Worm (Caenorhabditis elegans) whole organism, L4 larva: ENCODE measurements around the gene slc-25A18.2.

Source experiments
- Y48G9A.11 ChIP-seq: fragments of 200-800 bp; sonication (Bioruptor generic); IDR thresholded peaks from 2 replicates; pipeline ENCODE4 v1.3.6; 2022; ENCODE audit warnings: missing genetic modification reagents, missing genetic modification characterization, missing compliant biosample characterization
- Y5F2A.4 ChIP-seq: fragments of 200-800 bp; sonication (Bioruptor generic); optimal IDR thresholded peaks from 2 replicates; lab custom pipeline; 2018; ENCODE audit warnings: mild to moderate bottlenecking, missing genetic modification characterization, missing compliant biosample characterization
- aha-1 ChIP-seq: fragments of 150-350 bp; peaks from one replicate; lab custom pipeline; 2014; ENCODE audit warnings: missing biosample characterization, missing genetic modification characterization
- ceh-62 ChIP-seq: sonication (generic microtip); optimal IDR thresholded peaks from 2 replicates; lab custom pipeline; 2017; ENCODE audit warnings: missing biosample characterization, missing genetic modification characterization
- ctbp-1 ChIP-seq: fragments of 200-800 bp; sonication (Bioruptor generic); IDR thresholded peaks from 2 replicates; pipeline ENCODE4 v1.3.6; 2022; ENCODE audit warnings: missing genetic modification reagents, missing genetic modification characterization, missing compliant biosample characterization
- daf-16 ChIP-seq, 3 experiments: sonication (generic microtip); optimal IDR thresholded peaks; 2 replicates each; lab custom pipeline; 2016 to 2017; ENCODE audit warnings: missing genetic modification characterization in 3 of 3, missing genetic modification reagents in 3 of 3, mild to moderate bottlenecking in 2 of 3, missing compliant biosample characterization in 2 of 3, missing biosample characterization in 1 of 3, moderate library complexity in 1 of 3
- daf-8 ChIP-seq: fragments of 200-800 bp; sonication (Bioruptor generic); IDR thresholded peaks from 2 replicates; pipeline ENCODE4 v1.3.6; 2022; ENCODE audit warnings: missing genetic modification characterization, missing compliant biosample characterization
- dmd-6 ChIP-seq: fragments of 200-800 bp; sonication (Bioruptor generic); IDR thresholded peaks from 2 replicates; pipeline ENCODE4 v1.3.6; 2022; ENCODE audit warnings: missing genetic modification reagents, missing genetic modification characterization, missing compliant biosample characterization
- dmd-8 ChIP-seq: fragments of 200-800 bp; sonication (Bioruptor generic); IDR thresholded peaks from 2 replicates; pipeline ENCODE4 v1.3.6; 2022; ENCODE audit warnings: missing genetic modification characterization, missing compliant biosample characterization
- dmd-9 ChIP-seq: fragments of 200-800 bp; sonication (Bioruptor generic); IDR thresholded peaks from 2 replicates; pipeline ENCODE4 v1.3.6; 2022; ENCODE audit warnings: missing genetic modification reagents, missing genetic modification characterization, missing compliant biosample characterization
- dpl-1 ChIP-seq: fragments of 150-350 bp; optimal IDR thresholded peaks from 2 replicates; lab custom pipeline; 2014; ENCODE audit warnings: missing biosample characterization, missing genetic modification reagents, missing genetic modification characterization
- dve-1 ChIP-seq: sonication (generic microtip); optimal IDR thresholded peaks from 2 replicates; lab custom pipeline; 2017; ENCODE audit warnings: antibody characterized with exemption, mild to moderate bottlenecking, missing genetic modification characterization, missing compliant biosample characterization; ENCODE audit not compliant: insufficient read depth
- egl-27 ChIP-seq: sonication (generic microtip); optimal IDR thresholded peaks from 3 replicates; lab custom pipeline; 2017; ENCODE audit warnings: missing biosample characterization, missing genetic modification reagents, missing genetic modification characterization
- hlh-11 ChIP-seq: fragments of 200-800 bp; sonication (Bioruptor generic); optimal IDR thresholded peaks from 2 replicates; lab custom pipeline; 2018; ENCODE audit warnings: mild to moderate bottlenecking, missing genetic modification characterization, missing compliant biosample characterization
- hlh-30 ChIP-seq: sonication (generic microtip); optimal IDR thresholded peaks from 2 replicates; lab custom pipeline; 2017; ENCODE audit warnings: antibody characterized with exemption, mild to moderate bottlenecking, missing genetic modification characterization, missing compliant biosample characterization; ENCODE audit not compliant: insufficient read depth
- lin-13 ChIP-seq: fragments of 150-350 bp; optimal IDR thresholded peaks from 2 replicates; lab custom pipeline; 2014; ENCODE audit warnings: missing biosample characterization, missing genetic modification reagents, missing genetic modification characterization
- lin-15B ChIP-seq: fragments of 150-350 bp; sonication (generic microtip); optimal IDR thresholded peaks from 3 replicates; lab custom pipeline; 2014; ENCODE audit warnings: missing biosample characterization, missing genetic modification characterization
- lir-3 ChIP-seq: sonication (generic microtip); optimal IDR thresholded peaks from 2 replicates; lab custom pipeline; 2016; ENCODE audit warnings: mild to moderate bottlenecking, missing genetic modification characterization, missing compliant biosample characterization
- lsy-2 ChIP-seq, 2 experiments: fragments of 150-350 bp in 1 of 2; sonication (generic microtip) in 1 of 2; optimal IDR thresholded peaks; 2 replicates each; lab custom pipeline; 2014 to 2017; ENCODE audit warnings: missing biosample characterization in 2 of 2, missing genetic modification characterization in 2 of 2
- madf-9 ChIP-seq: fragments of 200-800 bp; sonication (Bioruptor generic); conservative IDR thresholded peaks from 2 replicates; pipeline ENCODE4 v1.3.6; 2022; ENCODE audit warnings: missing genetic modification reagents, missing genetic modification characterization, missing compliant biosample characterization
- mep-1 ChIP-seq: fragments of 150-350 bp; sonication (generic microtip); optimal IDR thresholded peaks from 3 replicates; lab custom pipeline; 2014; ENCODE audit warnings: missing biosample characterization, missing genetic modification characterization
- nhr-102 ChIP-seq: sonication (generic microtip); optimal IDR thresholded peaks from 2 replicates; lab custom pipeline; 2016; ENCODE audit warnings: mild to moderate bottlenecking, missing genetic modification characterization, moderate library complexity, missing compliant biosample characterization
- nhr-28 ChIP-seq: fragments of 150-350 bp; optimal IDR thresholded peaks from 2 replicates; lab custom pipeline; 2014; ENCODE audit warnings: missing biosample characterization, missing genetic modification characterization
- nhr-48 ChIP-seq: sonication (generic microtip); optimal IDR thresholded peaks from 2 replicates; lab custom pipeline; 2016; ENCODE audit warnings: mild to moderate bottlenecking, missing genetic modification characterization, missing compliant biosample characterization
- php-3 ChIP-seq: fragments of 200-800 bp; sonication (Bioruptor generic); IDR thresholded peaks from 2 replicates; pipeline ENCODE4 v1.3.6; 2022; ENCODE audit warnings: missing genetic modification reagents, missing genetic modification characterization, missing compliant biosample characterization
- pqm-1 ChIP-seq: sonication (generic microtip); optimal IDR thresholded peaks from 2 replicates; lab custom pipeline; 2017; ENCODE audit warnings: missing biosample characterization, missing genetic modification characterization
- rbr-2 ChIP-seq: sonication (generic microtip); optimal IDR thresholded peaks from 2 replicates; lab custom pipeline; 2016; ENCODE audit warnings: missing genotype, missing genetic modification characterization, missing compliant biosample characterization
- sdz-12 ChIP-seq: fragments of 200-800 bp; sonication (Bioruptor generic); optimal IDR thresholded peaks from 2 replicates; lab custom pipeline; 2018; ENCODE audit warnings: mild to moderate bottlenecking, missing genetic modification characterization, missing compliant biosample characterization
- skn-1 ChIP-seq: fragments of 150-350 bp; optimal IDR thresholded peaks from 2 replicates; lab custom pipeline; 2014; ENCODE audit warnings: missing biosample characterization, missing genetic modification characterization
- spr-3 ChIP-seq: fragments of 200-800 bp; sonication (Bioruptor generic); optimal IDR thresholded peaks from 2 replicates; lab custom pipeline; 2018; ENCODE audit warnings: mild to moderate bottlenecking, missing genetic modification characterization, missing compliant biosample characterization
- tag-97 ChIP-seq: fragments of 200-800 bp; sonication (Bioruptor generic); IDR thresholded peaks from 2 replicates; pipeline ENCODE4 v1.3.6; 2022; ENCODE audit warnings: missing genetic modification characterization, missing compliant biosample characterization
- unc-130 ChIP-seq: sonication (generic microtip); optimal IDR thresholded peaks from 2 replicates; lab custom pipeline; 2016; ENCODE audit warnings: missing genetic modification reagents, missing genetic modification characterization, missing compliant biosample characterization
- unc-62 ChIP-seq, 3 experiments: fragments of 150-350 bp in 1 of 3; sonication (generic microtip); optimal IDR thresholded peaks in 2 of 3; peaks in 1 of 3; 1 replicate in 1 of 3; 2 replicates in 2 of 3; lab custom pipeline; 2014 to 2017; ENCODE audit warnings: missing biosample characterization in 3 of 3, missing genetic modification characterization in 3 of 3, missing genetic modification reagents in 3 of 3, missing genotype in 1 of 3
- zfp-2 ChIP-seq: sonication (generic microtip); optimal IDR thresholded peaks from 2 replicates; lab custom pipeline; 2016; ENCODE audit warnings: mild to moderate bottlenecking, missing genetic modification characterization, missing compliant biosample characterization
- ztf-11 ChIP-seq: fragments of 150-350 bp; optimal IDR thresholded peaks from 2 replicates; lab custom pipeline; 2014; ENCODE audit warnings: missing biosample characterization, missing genetic modification characterization
- ztf-7 ChIP-seq: fragments of 150-350 bp; optimal IDR thresholded peaks from 2 replicates; lab custom pipeline; 2014; ENCODE audit warnings: missing biosample characterization, missing genetic modification characterization

Gene slc-25A18.2

ce11 chrIV:7516167-7516566, 41.3 kb downstream of the slc-25A18.2 start, which contains the start of the genes R05G6.9 and R05G6.3:
R05G6.9 (minus strand) TSS chrIV:7516267.
R05G6.3 (plus strand) TSS chrIV:7516552.
- no peak for TF ChIP-seq tag-97 (GFP tag; lab: Robert Waterston, UW)
- TF ChIP-seq aha-1 (tag; lab: Kevin White, UChicago) = peak; percentile 66
- no peak for TF ChIP-seq php-3 (GFP tag; lab: Robert Waterston, UW)
- no peak for TF ChIP-seq lir-3 (tag; lab: Kevin White, UChicago)
- TF ChIP-seq unc-62 (GFP tag; optimal IDR thresholded peaks at IDR 0.05 in 1 of 2; lab: Kevin White, UChicago) = peak in 1 of 2 experiments; percentile 7
- TF ChIP-seq unc-62 (tag; optimal IDR thresholded peaks at IDR 0.05; lab: Kevin White, UChicago) = no peak
- no peak for TF ChIP-seq sdz-12
- TF ChIP-seq, all 104 proteins: peak for 2

DNA sequence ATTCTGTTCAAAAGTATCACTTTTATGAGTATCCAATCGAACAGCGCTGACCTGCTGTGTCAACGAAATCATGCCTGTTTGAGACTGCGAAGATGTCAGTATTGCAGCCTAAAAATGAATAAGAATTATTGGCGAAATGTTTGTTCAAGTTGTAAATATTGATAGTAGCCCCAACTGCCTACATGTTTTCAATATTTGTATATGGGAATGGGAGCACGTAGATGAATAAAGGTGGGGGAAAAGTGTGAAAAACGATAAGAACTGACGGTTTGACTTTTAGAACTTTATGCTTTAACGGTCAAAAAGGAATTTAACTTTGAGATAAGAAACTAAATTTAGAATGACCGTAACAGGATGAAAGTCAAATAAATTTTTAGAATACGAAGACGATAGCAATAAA, 45.4 kb downstream of the slc-25A18.2 start:
- no peak for TF ChIP-seq daf-8 (GFP tag; lab: Robert Waterston, UW)
- no peak for TF ChIP-seq Y48G9A.11 (GFP tag; lab: Robert Waterston, UW)
- TF ChIP-seq pqm-1 (tag; lab: Kevin White, UChicago) = peak; percentile 44
- TF ChIP-seq Y5F2A.4 (GFP tag; lab: Kevin White, UChicago) = no peak
- TF ChIP-seq sdz-12 = no peak
- TF ChIP-seq ctbp-1 (GFP tag; lab: Robert Waterston, UW) = no peak
- TF ChIP-seq madf-9 (GFP tag; lab: Robert Waterston, UW) = no peak
- no peak for TF ChIP-seq aha-1 (tag; lab: Kevin White, UChicago)
- no peak for TF ChIP-seq daf-16 (GFP tag; optimal IDR thresholded peaks at IDR 0.05; lab: Kevin White, UChicago)
- TF ChIP-seq daf-16 (tag; optimal IDR thresholded peaks at IDR 0.05; lab: Kevin White, UChicago) = peak; percentile 93
- no peak for TF ChIP-seq ztf-11 (tag; lab: Kevin White, UChicago)
- TF ChIP-seq egl-27 (tag; lab: Kevin White, UChicago) = no peak
- no peak for TF ChIP-seq skn-1 (tag; lab: Kevin White, UChicago)
- TF ChIP-seq ceh-62 (tag; lab: Kevin White, UChicago) = no peak
- TF ChIP-seq dve-1 (tag; lab: Kevin White, UChicago) = peak; percentile 71
- no peak for TF ChIP-seq dpl-1
- no peak for TF ChIP-seq nhr-102 (tag; lab: Kevin White, UChicago)
- TF ChIP-seq nhr-28 (tag; lab: Kevin White, UChicago) = peak; percentile 10
- no peak for TF ChIP-seq ztf-7

ce11 chrIV:7520841-7521240, 46.0 kb downstream of the slc-25A18.2 start:
- TF ChIP-seq unc-130 (no peak), hlh-11 (tag; lab: Kevin White, UChicago) (peak; percentile 49), nhr-28 (tag; lab: Kevin White, UChicago) (peak; percentile 22), spr-3 (no peak), php-3 (GFP tag; lab: Robert Waterston, UW) (peak; percentile 39; the same call in 1 of the 2 replicates), hlh-30 (tag; lab: Kevin White, UChicago) (peak; percentile 34), mep-1 (peak; percentile 34), dve-1 (tag; lab: Kevin White, UChicago) (peak; percentile 20), lin-13 (GFP tag; lab: Kevin White, UChicago) (no peak), pqm-1 (tag; lab: Kevin White, UChicago) (peak; percentile 7), unc-62 (GFP tag; optimal IDR thresholded peaks at IDR 0.05 in 1 of 2; lab: Kevin White, UChicago) (peak in 1 of 2 experiments; percentile 25), unc-62 (tag; optimal IDR thresholded peaks at IDR 0.05; lab: Kevin White, UChicago) (no peak), daf-16 (GFP tag; optimal IDR thresholded peaks at IDR 0.05; lab: Kevin White, UChicago) (no peak), daf-16 (tag; optimal IDR thresholded peaks at IDR 0.05; lab: Kevin White, UChicago) (peak; percentile 40), dmd-6 (GFP tag; lab: Robert Waterston, UW) (peak; percentile 36; the same call in 1 of the 2 replicates), aha-1 (tag; lab: Kevin White, UChicago) (peak; percentile 17)

DNA sequence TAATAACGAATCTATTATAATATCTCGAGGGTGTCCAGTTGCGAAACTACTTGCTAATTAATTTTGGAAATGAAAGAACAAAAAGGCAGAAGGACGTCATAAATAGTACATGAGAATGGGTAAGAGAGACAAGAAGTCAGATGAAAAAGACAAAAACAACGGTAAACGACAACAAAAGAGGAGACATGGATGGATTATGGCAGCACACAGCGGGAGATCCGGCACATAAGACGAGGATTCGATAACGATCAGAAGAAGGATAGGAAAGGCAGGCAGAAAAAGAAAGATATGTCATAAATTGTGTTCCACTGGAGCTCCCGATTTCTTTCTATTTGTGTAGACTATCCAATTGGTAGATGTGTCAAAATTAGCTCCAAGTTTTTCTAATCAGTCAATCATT, 46.8 kb downstream of the slc-25A18.2 start:
- TF ChIP-seq lin-15B (tag; lab: Kevin White, UChicago) (no peak), nhr-48 (tag; lab: Kevin White, UChicago) (no peak), lsy-2 (tag; optimal IDR thresholded peaks at IDR 0.05; lab: Kevin White, UChicago) (no peak), Y48G9A.11 (GFP tag; lab: Robert Waterston, UW) (no peak), aha-1 (tag; lab: Kevin White, UChicago) (peak; percentile 39), rbr-2 (tag; lab: Kevin White, UChicago) (no peak), dmd-9 (GFP tag; lab: Robert Waterston, UW) (no peak), zfp-2 (tag; lab: Kevin White, UChicago) (no peak), dmd-8 (GFP tag; lab: Robert Waterston, UW) (no peak)
